Fruit fly (Drosophila melanogaster): Measurements from ENCODE around the gene CG5418.

CG5418 gene

dm6 chr2L:12485897-12486615 lies 33.0 kb upstream of the CG5418 start:
- no peak for TF ChIP-seq Dll (optimal IDR thresholded peaks at IDR 0.05)
- no peak for TF ChIP-seq psq (optimal IDR thresholded peaks at IDR 0.05)
- TF ChIP-seq usp (GFP tag; optimal IDR thresholded peaks at IDR 0.05): no peak
- no peak for TF ChIP-seq pan (optimal IDR thresholded peaks at IDR 0.05)
- TF ChIP-seq CG8478 (optimal IDR thresholded peaks at IDR 0.05): no peak
- no peak for TF ChIP-seq EcR (GFP tag; optimal IDR thresholded peaks at IDR 0.05)

dm6 chr2L:12483866-12484554 lies 31.0 kb upstream of the CG5418 start:
- TF ChIP-seq usp (GFP tag; optimal IDR thresholded peaks at IDR 0.05) (no peak), CG8478 (optimal IDR thresholded peaks at IDR 0.05) (no peak), EcR (GFP tag; optimal IDR thresholded peaks at IDR 0.05) (no peak), pan (optimal IDR thresholded peaks at IDR 0.05) (no peak), psq (optimal IDR thresholded peaks at IDR 0.05) (no peak), Dll (optimal IDR thresholded peaks at IDR 0.05) (no peak)

- TF ChIP-seq pan (optimal IDR thresholded peaks at IDR 0.05) (no peak), psq (optimal IDR thresholded peaks at IDR 0.05) (no peak), usp (GFP tag; optimal IDR thresholded peaks at IDR 0.05) (no peak), CG8478 (optimal IDR thresholded peaks at IDR 0.05) (no peak), EcR (GFP tag; optimal IDR thresholded peaks at IDR 0.05) (no peak), Dll (optimal IDR thresholded peaks at IDR 0.05) (no peak)
These were observed 30.4 kb upstream of the CG5418 start for dm6 chr2L:12483519-12483865.

- TF ChIP-seq usp (GFP tag; optimal IDR thresholded peaks at IDR 0.05) (no peak), pan (optimal IDR thresholded peaks at IDR 0.05) (no peak), EcR (GFP tag; optimal IDR thresholded peaks at IDR 0.05) (no peak), psq (optimal IDR thresholded peaks at IDR 0.05) (no peak), Dll (optimal IDR thresholded peaks at IDR 0.05) (no peak), CG8478 (optimal IDR thresholded peaks at IDR 0.05) (no peak)
These were observed 29.8 kb upstream of the CG5418 start for dm6 chr2L:12482723-12483342.

- TF ChIP-seq usp (GFP tag; optimal IDR thresholded peaks at IDR 0.05) (no peak), Dll (optimal IDR thresholded peaks at IDR 0.05) (no peak), EcR (GFP tag; optimal IDR thresholded peaks at IDR 0.05) (no peak), CG8478 (optimal IDR thresholded peaks at IDR 0.05) (no peak), pan (optimal IDR thresholded peaks at IDR 0.05) (no peak), psq (optimal IDR thresholded peaks at IDR 0.05) (no peak)
These were observed 28.7 kb upstream of the CG5418 start for dm6 chr2L:12481758-12482157.

- TF ChIP-seq pan (optimal IDR thresholded peaks at IDR 0.05) (no peak), Dll (optimal IDR thresholded peaks at IDR 0.05) (no peak), usp (GFP tag; optimal IDR thresholded peaks at IDR 0.05) (no peak), EcR (GFP tag; optimal IDR thresholded peaks at IDR 0.05) (no peak), psq (optimal IDR thresholded peaks at IDR 0.05) (no peak), CG8478 (optimal IDR thresholded peaks at IDR 0.05) (no peak)
These were observed 27.8 kb upstream of the CG5418 start for dm6 chr2L:12480846-12481245.

- no peak for TF ChIP-seq pan (optimal IDR thresholded peaks at IDR 0.05)
- TF ChIP-seq psq (optimal IDR thresholded peaks at IDR 0.05): no peak
- no peak for TF ChIP-seq Dll (optimal IDR thresholded peaks at IDR 0.05)
- no peak for TF ChIP-seq CG8478 (optimal IDR thresholded peaks at IDR 0.05)
- no peak for TF ChIP-seq EcR (GFP tag; optimal IDR thresholded peaks at IDR 0.05)
- TF ChIP-seq usp (GFP tag; optimal IDR thresholded peaks at IDR 0.05): no peak
These were observed 27.0 kb upstream of the CG5418 start for dm6 chr2L:12479994-12480393.

- TF ChIP-seq EcR (GFP tag; optimal IDR thresholded peaks at IDR 0.05) (peak in 1 of 2 experiments; percentile 32), psq (optimal IDR thresholded peaks at IDR 0.05) (no peak)
These were observed 25.5 kb upstream of the CG5418 start for dm6 chr2L:12478494-12478893.

- TF ChIP-seq Dll (optimal IDR thresholded peaks at IDR 0.05): no peak
- TF ChIP-seq psq (optimal IDR thresholded peaks at IDR 0.05): no peak
- no peak for TF ChIP-seq CG8478 (optimal IDR thresholded peaks at IDR 0.05)
- no peak for TF ChIP-seq EcR (GFP tag; optimal IDR thresholded peaks at IDR 0.05)
- TF ChIP-seq pan (optimal IDR thresholded peaks at IDR 0.05): no peak
- TF ChIP-seq usp (GFP tag; optimal IDR thresholded peaks at IDR 0.05): no peak
These were observed 23.1 kb upstream of the CG5418 start for dm6 chr2L:12476115-12476514.

- TF ChIP-seq usp (GFP tag; optimal IDR thresholded peaks at IDR 0.05) (no peak), psq (optimal IDR thresholded peaks at IDR 0.05) (no peak), pan (optimal IDR thresholded peaks at IDR 0.05) (no peak), Dll (optimal IDR thresholded peaks at IDR 0.05) (no peak), CG8478 (optimal IDR thresholded peaks at IDR 0.05) (no peak), EcR (GFP tag; optimal IDR thresholded peaks at IDR 0.05) (no peak)
These were observed 22.3 kb upstream of the CG5418 start for dm6 chr2L:12475308-12475707.

dm6 chr2L:12474212-12474891 lies 21.3 kb upstream of the CG5418 start:
- TF ChIP-seq CG8478 (optimal IDR thresholded peaks at IDR 0.05) (no peak), usp (GFP tag; optimal IDR thresholded peaks at IDR 0.05) (no peak), pan (optimal IDR thresholded peaks at IDR 0.05) (no peak), EcR (GFP tag; optimal IDR thresholded peaks at IDR 0.05) (no peak), Dll (optimal IDR thresholded peaks at IDR 0.05) (no peak)

dm6 chr2L:12473583-12473982 lies 20.5 kb upstream of the CG5418 start:
- TF ChIP-seq pan (optimal IDR thresholded peaks at IDR 0.05): no peak
- TF ChIP-seq Dll (optimal IDR thresholded peaks at IDR 0.05): no peak
- TF ChIP-seq usp (GFP tag; optimal IDR thresholded peaks at IDR 0.05): no peak
- TF ChIP-seq psq (optimal IDR thresholded peaks at IDR 0.05): no peak
- no peak for TF ChIP-seq EcR (GFP tag; optimal IDR thresholded peaks at IDR 0.05)
- no peak for TF ChIP-seq CG8478 (optimal IDR thresholded peaks at IDR 0.05)

All from whole organism.